Fruit fly (Drosophila melanogaster) whole organism, prepupa: ENCODE results near the gene CG10725.
A peak's percentile ranks its signal among the peaks of the same experiment; 100 is the strongest.

Experiments used
- Blimp-1 ChIP-seq: fragments of 200-800 bp; sonication (Bioruptor generic); optimal IDR thresholded peaks from 3 replicates; lab custom pipeline; 2017; ENCODE audit warnings: missing biosample characterization, missing genetic modification characterization, mild to moderate bottlenecking, moderate library complexity, missing genetic modification reagents
- CG10631 ChIP-seq: fragments of 200-800 bp; sonication (Bioruptor generic); optimal IDR thresholded peaks from 2 replicates; lab custom pipeline; 2016; ENCODE audit warnings: missing biosample characterization, missing genetic modification characterization
- CG10669 ChIP-seq: fragments of 200-800 bp; sonication (Bioruptor generic); optimal IDR thresholded peaks from 3 replicates; lab custom pipeline; 2018; ENCODE audit warnings: missing biosample characterization, mild to moderate bottlenecking, missing genetic modification characterization, moderate library complexity
- CG11294 ChIP-seq: fragments of 200-800 bp; sonication (Bioruptor generic); IDR thresholded peaks from 2 replicates; pipeline ENCODE4 v1.3.6; 2022; ENCODE audit warnings: missing biosample characterization, missing genetic modification characterization
- CG15336 ChIP-seq: fragments of 200-800 bp; sonication (Bioruptor generic); IDR thresholded peaks from 2 replicates; pipeline ENCODE4 v1.3.6; 2022; ENCODE audit warnings: missing biosample characterization, missing genetic modification characterization
- CG1621 ChIP-seq: fragments of 200-800 bp; sonication (Bioruptor generic); optimal IDR thresholded peaks from 3 replicates; lab custom pipeline; 2018; ENCODE audit warnings: missing biosample characterization, mild to moderate bottlenecking, missing genetic modification characterization
- CG3032 ChIP-seq: fragments of 200-800 bp; optimal IDR thresholded peaks from 2 replicates; lab custom pipeline; 2019; ENCODE audit warnings: missing biosample characterization, mild to moderate bottlenecking, missing genetic modification characterization, moderate library complexity
- CG31627 ChIP-seq: fragments of 200-800 bp; sonication (Bioruptor generic); optimal IDR thresholded peaks from 3 replicates; lab custom pipeline; 2016; ENCODE audit warnings: missing biosample characterization, missing genetic modification characterization
- CG4318 ChIP-seq: fragments of 200-800 bp; sonication (Bioruptor generic); optimal IDR thresholded peaks from 3 replicates; lab custom pipeline; 2017; ENCODE audit warnings: missing biosample characterization, mild to moderate bottlenecking, missing genetic modification characterization
- CG6163 ChIP-seq: fragments of 200-800 bp; sonication (Bioruptor generic); IDR thresholded peaks from 3 replicates; pipeline ENCODE4 v1.3.6; 2022; ENCODE audit warnings: missing biosample characterization, missing genetic modification characterization
- CG6276 ChIP-seq: fragments of 200-800 bp; sonication (Bioruptor generic); optimal IDR thresholded peaks from 2 replicates; lab custom pipeline; 2017; ENCODE audit warnings: missing biosample characterization, mild to moderate bottlenecking, missing genetic modification characterization
- CG6808 ChIP-seq: fragments of 200-800 bp; sonication (Bioruptor generic); optimal IDR thresholded peaks from 3 replicates; lab custom pipeline; 2017; ENCODE audit warnings: missing biosample characterization, missing genetic modification characterization, mild to moderate bottlenecking, moderate library complexity, missing genetic modification reagents
- CG8119 ChIP-seq: fragments of 200-800 bp; sonication (Bioruptor generic); IDR thresholded peaks from 3 replicates; pipeline ENCODE4 v1.3.6; 2022; ENCODE audit warnings: missing biosample characterization, missing genetic modification characterization
- CG9139 ChIP-seq: fragments of 200-800 bp; sonication (Bioruptor generic); optimal IDR thresholded peaks from 3 replicates; lab custom pipeline; 2017; ENCODE audit warnings: missing biosample characterization, mild to moderate bottlenecking, missing genetic modification characterization
- Eip78C ChIP-seq: fragments of 200-800 bp; sonication (Bioruptor generic); peaks from one replicate; lab custom pipeline; 2016; ENCODE audit warnings: missing biosample characterization, missing genetic modification characterization
- Ets96B ChIP-seq: fragments of 200-800 bp; optimal IDR thresholded peaks from 2 replicates; lab custom pipeline; 2019; ENCODE audit warnings: missing biosample characterization, mild to moderate bottlenecking, missing genetic modification characterization, moderate library complexity
- Hr39 ChIP-seq: fragments of 200-800 bp; sonication (Bioruptor generic); optimal IDR thresholded peaks from 2 replicates; lab custom pipeline; 2016; ENCODE audit warnings: missing biosample characterization, missing genetic modification characterization
- Hr4 ChIP-seq: fragments of 200-800 bp; sonication (Bioruptor generic); optimal IDR thresholded peaks from 3 replicates; lab custom pipeline; 2016; ENCODE audit warnings: missing biosample characterization, missing genetic modification characterization
- Lpt ChIP-seq: fragments of 200-800 bp; sonication (Bioruptor generic); optimal IDR thresholded peaks from 3 replicates; lab custom pipeline; 2016; ENCODE audit warnings: missing biosample characterization, missing genetic modification characterization
- OdsH ChIP-seq: fragments of 200-800 bp; sonication (Bioruptor generic); optimal IDR thresholded peaks from 3 replicates; lab custom pipeline; 2016; ENCODE audit warnings: missing biosample characterization, missing genetic modification characterization
- Sox102F ChIP-seq: fragments of 200-800 bp; sonication (Bioruptor generic); optimal IDR thresholded peaks from 2 replicates; lab custom pipeline; 2016; ENCODE audit warnings: missing biosample characterization, mild to moderate bottlenecking, missing genetic modification characterization
- Sox14 ChIP-seq: fragments of 200-800 bp; sonication (Bioruptor generic); optimal IDR thresholded peaks from 3 replicates; lab custom pipeline; 2016; ENCODE audit warnings: missing biosample characterization, missing genetic modification characterization
- achi ChIP-seq: fragments of 200-800 bp; sonication (Bioruptor generic); optimal IDR thresholded peaks from 3 replicates; lab custom pipeline; 2016; ENCODE audit warnings: missing biosample characterization, missing genetic modification characterization
- acj6 ChIP-seq: fragments of 200-800 bp; sonication (Bioruptor generic); optimal IDR thresholded peaks from 3 replicates; lab custom pipeline; 2016; ENCODE audit warnings: missing biosample characterization, missing genetic modification characterization
- cyc ChIP-seq: fragments of 200-800 bp; sonication (Bioruptor generic); optimal IDR thresholded peaks from 3 replicates; lab custom pipeline; 2016; ENCODE audit warnings: missing biosample characterization, missing genetic modification characterization
- dsx ChIP-seq: fragments of 200-800 bp; optimal IDR thresholded peaks from 3 replicates; lab custom pipeline; 2019; ENCODE audit warnings: missing biosample characterization, mild to moderate bottlenecking, missing genetic modification characterization, moderate library complexity; ENCODE audit not compliant: poor library complexity, severe bottlenecking
- eg ChIP-seq: fragments of 200-800 bp; sonication (Bioruptor generic); IDR thresholded peaks from 3 replicates; pipeline ENCODE4 v1.3.6; 2022; ENCODE audit warnings: missing biosample characterization, missing genetic modification characterization
- esn ChIP-seq: fragments of 200-800 bp; sonication (Bioruptor generic); optimal IDR thresholded peaks from 2 replicates; lab custom pipeline; 2016; ENCODE audit warnings: missing biosample characterization, mild to moderate bottlenecking, missing genetic modification characterization, moderate library complexity
- fd59A ChIP-seq: fragments of 200-800 bp; sonication (Bioruptor generic); optimal IDR thresholded peaks from 2 replicates; lab custom pipeline; 2017; ENCODE audit warnings: missing biosample characterization, mild to moderate bottlenecking, missing genetic modification characterization, missing genetic modification reagents
- fkh ChIP-seq: fragments of 200-800 bp; sonication (Bioruptor generic); optimal IDR thresholded peaks from 3 replicates; lab custom pipeline; 2017; ENCODE audit warnings: missing biosample characterization, mild to moderate bottlenecking, missing genetic modification characterization, moderate library complexity
- lz ChIP-seq: fragments of 200-800 bp; sonication (Bioruptor generic); optimal IDR thresholded peaks from 3 replicates; lab custom pipeline; 2016; ENCODE audit warnings: missing biosample characterization, missing genetic modification characterization
- pdm3 ChIP-seq: fragments of 200-800 bp; sonication (Bioruptor generic); optimal IDR thresholded peaks from 3 replicates; lab custom pipeline; 2016; ENCODE audit warnings: missing biosample characterization, missing genetic modification characterization
- salr ChIP-seq, 2 experiments: fragments of 200-800 bp; sonication (Bioruptor generic); optimal IDR thresholded peaks; 3 replicates each; lab custom pipeline; 2016 to 2018; ENCODE audit warnings: missing biosample characterization in 2 of 2, missing genetic modification characterization in 2 of 2, mild to moderate bottlenecking in 1 of 2
- spab ChIP-seq: fragments of 200-800 bp; sonication (Bioruptor generic); optimal IDR thresholded peaks from 2 replicates; lab custom pipeline; 2017; ENCODE audit warnings: missing biosample characterization, mild to moderate bottlenecking, missing genetic modification characterization, missing genetic modification reagents
- ss ChIP-seq, 2 experiments: fragments of 200-800 bp; sonication (Bioruptor generic); optimal IDR thresholded peaks; 2 replicates in 1 of 2; 3 replicates in 1 of 2; lab custom pipeline; 2017 to 2018; ENCODE audit warnings: mild to moderate bottlenecking in 2 of 2, missing biosample characterization in 2 of 2, missing genetic modification characterization in 2 of 2, moderate library complexity in 1 of 2
- topi ChIP-seq: fragments of 200-800 bp; sonication (Bioruptor generic); optimal IDR thresholded peaks from 3 replicates; lab custom pipeline; 2016; ENCODE audit warnings: missing biosample characterization, missing genetic modification characterization
- vri ChIP-seq: fragments of 200-800 bp; sonication (Bioruptor generic); optimal IDR thresholded peaks from 3 replicates; lab custom pipeline; 2016; ENCODE audit warnings: missing biosample characterization, mild to moderate bottlenecking, missing genetic modification characterization

The CG10725 gene

dm6 chr3L:13479609-13480240 is 42.0 kb downstream of the CG10725 start (continued):
- TF ChIP-seq lz (GFP tag; lab: Kevin White, UChicago), result peak; percentile 58
- TF ChIP-seq ss (GFP tag; optimal IDR thresholded peaks at IDR 0.05; lab: Kevin White, UChicago), result peak; percentile 15 to 62
- peak; percentile 75 for TF ChIP-seq topi
- TF ChIP-seq CG6808, result peak; percentile 53
- peak; percentile 87 for TF ChIP-seq Eip78C (GFP tag; lab: Kevin White, UChicago)
- no peak for TF ChIP-seq dsx
- peak; percentile 61 for TF ChIP-seq Hr39
- peak; percentile 54 for TF ChIP-seq CG10631
- TF ChIP-seq CG6163 (GFP tag; lab: Robert Waterston, UW), result no peak
- TF ChIP-seq CG3032 (tag; lab: Kevin White, UChicago), result peak; percentile 25
- peak; percentile 15; the same call in 1 of the 3 replicates for TF ChIP-seq eg (GFP tag; lab: Robert Waterston, UW)
- peak; percentile 15 for TF ChIP-seq spab (GFP tag; lab: Kevin White, UChicago)
- TF ChIP-seq CG4318 (GFP tag; lab: Kevin White, UChicago), result peak; percentile 50
- peak; percentile 45 for TF ChIP-seq pdm3
- peak; percentile 68 for TF ChIP-seq CG6276 (GFP tag; lab: Kevin White, UChicago)
- peak; percentile 65 for TF ChIP-seq CG31627 (GFP tag; lab: Kevin White, UChicago)
- TF ChIP-seq CG10669, result peak; percentile 56
- TF ChIP-seq salr (GFP tag; optimal IDR thresholded peaks at IDR 0.05; lab: Kevin White, UChicago), result peak in 1 of 2 experiments; percentile 41
- TF ChIP-seq Lpt (GFP tag; lab: Kevin White, UChicago), result peak; percentile 40
- peak; percentile 66 for TF ChIP-seq OdsH (GFP tag; lab: Kevin White, UChicago)
- no peak for TF ChIP-seq Blimp-1
- peak; percentile 41 for TF ChIP-seq achi (GFP tag; lab: Kevin White, UChicago)
- TF ChIP-seq CG8119 (GFP tag; lab: Robert Waterston, UW), result peak; percentile 48; the same call in 1 of the 3 replicates
- TF ChIP-seq vri (GFP tag; lab: Kevin White, UChicago), result peak; percentile 47
- TF ChIP-seq CG1621 (tag; lab: Kevin White, UChicago), result no peak
- peak; percentile 8 for TF ChIP-seq fd59A (GFP tag; lab: Kevin White, UChicago)
- TF ChIP-seq CG9139 (GFP tag; lab: Kevin White, UChicago), result no peak
- TF ChIP-seq acj6 (GFP tag; lab: Kevin White, UChicago), result peak; percentile 61
- TF ChIP-seq Hr4 (GFP tag; lab: Kevin White, UChicago), result peak; percentile 65
- peak; percentile 36 for TF ChIP-seq Sox14 (GFP tag; lab: Kevin White, UChicago)
- peak; percentile 63 for TF ChIP-seq cyc (GFP tag; lab: Kevin White, UChicago)
- no peak for TF ChIP-seq fkh (GFP tag; lab: Kevin White, UChicago)
- TF ChIP-seq Ets96B (tag; lab: Kevin White, UChicago), result peak; percentile 14
- peak; percentile 62 for TF ChIP-seq Sox102F (GFP tag; lab: Kevin White, UChicago)

- TF ChIP-seq CG11294 (no peak), ss (GFP tag; optimal IDR thresholded peaks at IDR 0.05; lab: Kevin White, UChicago) (peak in 1 of 2 experiments; percentile 38), CG15336 (peak; percentile 13; the same call in 1 of the 2 replicates), esn (peak; percentile 38), Eip78C (GFP tag; lab: Kevin White, UChicago) (no peak)
These were observed 42.5 kb downstream of the CG10725 start for dm6 chr3L:13480241-13480627.
